Fruit fly (Drosophila melanogaster) S2 (cell line): ENCODE results near the gene CG12535.

Experiments
- CG8478 ChIP-seq: fragments of >200 bp; optimal IDR thresholded peaks from 2 replicates; lab custom pipeline; 2018
- CTCF ChIP-seq, 2 experiments: fragments of >200 bp; optimal IDR thresholded peaks; 2 replicates each; lab custom pipeline; 2018

DNA sequence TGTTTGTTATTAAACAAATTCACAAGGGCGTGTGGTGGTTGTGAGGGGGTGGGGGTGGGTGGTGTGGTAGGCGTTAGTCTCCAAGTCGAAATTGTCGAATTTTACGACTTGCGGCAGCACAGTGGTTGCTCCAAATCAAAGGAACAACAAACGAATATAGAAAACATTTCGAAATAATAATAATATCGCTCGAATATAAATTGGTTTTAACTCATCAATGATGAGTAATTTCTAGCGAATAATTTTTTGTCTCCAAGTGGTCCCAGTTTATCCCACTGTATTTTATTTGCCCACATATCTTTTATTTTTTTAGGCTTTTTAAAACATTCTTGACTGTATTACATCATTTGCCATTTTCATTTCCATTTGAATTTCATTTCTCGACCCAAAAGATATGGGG, 67.8 kb downstream of the CG12535 start:
- TF ChIP-seq CG8478 (lab: Kevin White, UChicago) (no peak), CTCF (optimal IDR thresholded peaks at IDR 0.05; lab: Kevin White, UChicago) (no peak)
